Fruit fly (Drosophila melanogaster) whole organism, pupa: ENCODE data around the gene RPA1.

Experiments
- CG10348 ChIP-seq: fragments of 200-800 bp; sonication (Bioruptor generic); IDR thresholded peaks from 2 replicates; pipeline ENCODE4 v1.3.6; 2022; ENCODE audit warnings: missing biosample characterization, missing genetic modification characterization
- CG12605 ChIP-seq: fragments of 200-800 bp; sonication (Bioruptor generic); IDR thresholded peaks from 2 replicates; pipeline ENCODE4 v1.3.6; 2022; ENCODE audit warnings: missing biosample characterization, missing genetic modification characterization
- CG14655 ChIP-seq: fragments of 200-800 bp; sonication (Bioruptor generic); optimal IDR thresholded peaks from 3 replicates; lab custom pipeline; 2017; ENCODE audit warnings: mild to moderate bottlenecking, missing biosample characterization, missing genetic modification reagents, missing genetic modification characterization
- CG15710 ChIP-seq: fragments of 200-800 bp; sonication (Bioruptor generic); optimal IDR thresholded peaks from 2 replicates; lab custom pipeline; 2018; ENCODE audit warnings: missing biosample characterization, mild to moderate bottlenecking, missing genetic modification characterization, moderate library complexity
- CG4496 ChIP-seq: fragments of 200-800 bp; sonication (Bioruptor generic); IDR thresholded peaks from 3 replicates; pipeline ENCODE4 v1.3.6; 2022; ENCODE audit warnings: missing biosample characterization, missing genetic modification characterization
- CG8301 ChIP-seq: fragments of 200-800 bp; sonication (Bioruptor generic); optimal IDR thresholded peaks from 2 replicates; lab custom pipeline; 2018; ENCODE audit warnings: missing biosample characterization, mild to moderate bottlenecking, missing genetic modification characterization
- CG9948 ChIP-seq: fragments of 200-800 bp; sonication (Bioruptor generic); optimal IDR thresholded peaks from 2 replicates; lab custom pipeline; 2018; ENCODE audit warnings: missing biosample characterization, mild to moderate bottlenecking, missing genetic modification characterization, moderate library complexity
- D1 ChIP-seq: fragments of 200-800 bp; sonication (Bioruptor generic); optimal IDR thresholded peaks from 2 replicates; lab custom pipeline; 2018; ENCODE audit warnings: missing biosample characterization, mild to moderate bottlenecking, missing genetic modification characterization, moderate library complexity
- EcR ChIP-seq: fragments of 200-800 bp; sonication (Bioruptor generic); optimal IDR thresholded peaks from 3 replicates; lab custom pipeline; 2019; ENCODE audit warnings: missing biosample characterization, missing genetic modification characterization, mild to moderate bottlenecking, moderate library complexity, missing genetic modification reagents
- Ets98B ChIP-seq: fragments of 200-800 bp; sonication (Bioruptor generic); IDR thresholded peaks from 2 replicates; pipeline ENCODE4 v1.3.6; 2022; ENCODE audit warnings: missing biosample characterization, missing genetic modification characterization
- gl ChIP-seq: fragments of 200-800 bp; sonication (Bioruptor generic); optimal IDR thresholded peaks from 2 replicates; lab custom pipeline; 2018; ENCODE audit warnings: missing biosample characterization, mild to moderate bottlenecking, missing genetic modification characterization

dm6 chr3R:8312037-8312436 is 47.8 kb upstream of the RPA1 start, which contains the start of the genes CG11694 and CG11698:
- TF ChIP-seq CG12605 (no peak), gl (no peak), CG4496 (no peak), CG9948 (tag; lab: Kevin White, UChicago) (no peak), CG14655 (GFP tag; lab: Kevin White, UChicago) (no peak), Ets98B (GFP tag; lab: Robert Waterston, UW) (no peak), CG8301 (no peak), CG10348 (no peak), D1 (no peak), CG15710 (tag; lab: Kevin White, UChicago) (no peak), EcR (GFP tag; lab: Kevin White, UChicago) (no peak)
